Worm (Caenorhabditis elegans): ENCODE results near the gene C14H10.3.
A peak's percentile ranks its signal among the peaks of the same experiment; 100 is the strongest.

Gene C14H10.3

ce11 chrX:10216857-10217256 is 11.1 kb downstream of the C14H10.3 start:
- no peak for TF ChIP-seq C38D4.7 (GFP tag; optimal IDR thresholded peaks at IDR 0.05)
- TF ChIP-seq sox-4 (tag; optimal IDR thresholded peaks at IDR 0.05), result no peak
- TF ChIP-seq nhr-11 (tag; optimal IDR thresholded peaks at IDR 0.05), result no peak
- no peak for TF ChIP-seq hlh-13 (GFP tag; optimal IDR thresholded peaks at IDR 0.05)

ce11 chrX:10216344-10216743 is 11.6 kb downstream of the C14H10.3 start:
- TF ChIP-seq unc-3 (GFP tag; conservative IDR thresholded peaks at IDR 0.05) (no peak), unc-3 (tag; optimal IDR thresholded peaks at IDR 0.05) (no peak), elt-2 (tag; optimal IDR thresholded peaks at IDR 0.05) (peak; percentile 52)

DNA sequence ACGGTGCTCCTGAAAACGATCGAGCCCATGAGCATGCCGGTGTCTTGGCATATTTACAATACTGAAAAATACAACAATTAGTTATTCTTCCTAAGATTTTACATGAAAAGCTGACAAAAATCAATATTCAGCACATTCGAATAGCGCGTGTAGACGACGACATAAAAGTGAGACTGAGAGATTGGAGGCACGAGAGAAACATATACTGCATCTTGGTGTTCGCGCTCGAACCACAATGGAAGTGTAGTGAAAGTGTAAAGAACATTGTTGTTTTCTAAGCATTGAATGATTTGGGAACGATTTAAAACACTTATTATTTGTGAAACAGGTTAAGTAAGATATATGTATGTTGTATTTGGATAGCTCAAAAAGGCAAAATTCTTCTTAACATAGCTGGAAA is 12.5 kb downstream of the C14H10.3 start, which contains the start of gene F44A6.4:
F44A6.4 (minus strand) TSS at position 67 of the 400 bp plus-strand sequence.
- peak; percentile 36 for TF ChIP-seq ceh-48 (tag; optimal IDR thresholded peaks at IDR 0.05)
- TF ChIP-seq ttx-3 (tag; optimal IDR thresholded peaks at IDR 0.05), result no peak

DNA sequence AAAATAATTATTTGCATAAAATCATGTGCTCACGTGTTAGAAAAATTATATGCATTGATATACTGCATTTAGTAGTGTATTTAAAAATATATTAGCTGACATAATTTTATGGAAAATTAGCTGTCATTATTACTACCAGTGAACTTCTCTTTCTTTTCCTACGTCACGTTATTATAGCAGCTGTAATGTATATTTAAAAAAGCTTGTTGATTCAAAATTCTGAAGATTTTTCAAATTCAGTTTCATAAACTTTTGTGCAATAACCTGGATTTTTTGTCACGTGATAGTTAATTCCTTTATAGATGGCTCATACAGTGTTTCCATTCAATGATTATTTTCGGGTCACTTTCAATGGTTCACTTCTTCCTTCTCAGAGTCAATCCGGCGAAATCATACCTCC is 15.5 kb downstream of the C14H10.3 start, which contains the start of gene F44A6.3:
F44A6.3 (plus strand) TSS at position 301 of the 400 bp plus-strand sequence.
- TF ChIP-seq elt-2 (tag; optimal IDR thresholded peaks at IDR 0.05) (no peak), ceh-14 (tag; optimal IDR thresholded peaks at IDR 0.05) (no peak), hlh-30 (tag; optimal IDR thresholded peaks at IDR 0.05; ENCODE audit: insufficient read depth) (no peak), unc-42 (tag; optimal IDR thresholded peaks at IDR 0.05) (no peak), elt-4 (tag; optimal IDR thresholded peaks at IDR 0.05) (no peak), sdc-2 (tag; optimal IDR thresholded peaks at IDR 0.05) (no peak), ceh-45 (GFP tag; IDR thresholded peaks at IDR 0.05) (no peak), pag-3 (tag; optimal IDR thresholded peaks at IDR 0.05; ENCODE audit: borderline replicate concordance) (no peak)

ce11 chrX:10208481-10208880 is 19.5 kb downstream of the C14H10.3 start:
- peak; percentile 27 for TF ChIP-seq elt-2 (tag; optimal IDR thresholded peaks at IDR 0.05)
- TF ChIP-seq ceh-22 (tag; optimal IDR thresholded peaks at IDR 0.05), result no peak
- TF ChIP-seq ahr-1 (tag; optimal IDR thresholded peaks at IDR 0.05), result no peak
- no peak for TF ChIP-seq unc-42 (tag; optimal IDR thresholded peaks at IDR 0.05)
- TF ChIP-seq pqm-1 (tag; optimal IDR thresholded peaks at IDR 0.05), result no peak

DNA sequence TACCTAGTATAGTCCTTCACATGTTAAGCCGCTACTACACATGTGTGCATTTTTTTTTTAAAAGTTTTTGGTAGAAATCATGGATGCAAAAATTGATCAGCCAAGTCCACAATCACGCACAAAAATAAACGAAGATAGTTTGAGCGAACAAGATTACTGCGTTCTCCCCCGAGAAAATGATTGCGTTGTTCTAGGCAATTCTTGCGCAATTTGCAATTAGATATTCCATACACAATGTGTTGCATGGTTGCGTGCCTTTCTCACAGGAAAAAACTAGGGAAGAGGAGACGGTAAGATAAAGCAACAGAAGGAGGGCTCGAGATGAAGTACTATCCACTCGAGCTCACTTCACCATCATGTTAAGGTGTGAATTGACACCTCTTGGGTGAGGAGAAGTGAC is 21.9 kb downstream of the C14H10.3 start:
- TF ChIP-seq ref-2 (tag; optimal IDR thresholded peaks at IDR 0.05) (peak; percentile 22), elt-2 (tag; optimal IDR thresholded peaks at IDR 0.05) (peak; percentile 8), ceh-14 (tag; optimal IDR thresholded peaks at IDR 0.05) (no peak)

- TF ChIP-seq hlh-15 (tag; optimal IDR thresholded peaks at IDR 0.05), result no peak
- TF ChIP-seq gmeb-2 (tag; optimal IDR thresholded peaks at IDR 0.05), result no peak
- TF ChIP-seq ceh-30 (tag; optimal IDR thresholded peaks at IDR 0.05), result no peak
- no peak for TF ChIP-seq Y22D7AL.16 (tag; optimal IDR thresholded peaks at IDR 0.05)
- TF ChIP-seq ceh-14 (tag; optimal IDR thresholded peaks at IDR 0.05), result no peak
- no peak for TF ChIP-seq pros-1 (tag; optimal IDR thresholded peaks at IDR 0.05)
- no peak for TF ChIP-seq ztf-16 (tag; optimal IDR thresholded peaks at IDR 0.05)
- TF ChIP-seq lim-6 (tag; optimal IDR thresholded peaks at IDR 0.05), result no peak
- no peak for TF ChIP-seq ets-4 (tag; optimal IDR thresholded peaks at IDR 0.05)
Measured at ce11 chrX:10205321-10205720, 22.6 kb downstream of the C14H10.3 start, which contains the start of gene sex-1. Gene sex-1, minus strand, starts transcription at chrX:10205421.

Measured in whole organism, late embryonic.